Worm (Caenorhabditis elegans) whole organism, late embryonic: ENCODE results near the gene E04F6.4.

Source experiments
- C08G9.2 ChIP-seq: sonication (generic microtip); optimal IDR thresholded peaks from 2 replicates; lab custom pipeline; 2016; ENCODE audit warnings: mild to moderate bottlenecking, missing genetic modification characterization, moderate library complexity, missing compliant biosample characterization
- C38D4.7 ChIP-seq: fragments of 200-800 bp; sonication (Bioruptor generic); optimal IDR thresholded peaks from 2 replicates; lab custom pipeline; 2018; ENCODE audit warnings: mild to moderate bottlenecking, missing genetic modification characterization, moderate library complexity, missing compliant biosample characterization
- K09A11.1 ChIP-seq: sonication (generic microtip); optimal IDR thresholded peaks from 2 replicates; lab custom pipeline; 2017; ENCODE audit warnings: antibody characterized with exemption, mild to moderate bottlenecking, missing genetic modification characterization, missing compliant biosample characterization; ENCODE audit not compliant: insufficient read depth
- Y22D7AL.16 ChIP-seq: sonication (generic microtip); optimal IDR thresholded peaks from 2 replicates; lab custom pipeline; 2016; ENCODE audit warnings: missing genetic modification characterization, missing compliant biosample characterization
- ahr-1 ChIP-seq: sonication (generic microtip); optimal IDR thresholded peaks from 2 replicates; lab custom pipeline; 2016; ENCODE audit warnings: missing genetic modification characterization, missing compliant biosample characterization
- ceh-2 ChIP-seq: sonication (generic microtip); optimal IDR thresholded peaks from 2 replicates; lab custom pipeline; 2016; ENCODE audit warnings: missing genotype, missing genetic modification characterization, missing compliant biosample characterization
- ceh-24 ChIP-seq: sonication (generic microtip); optimal IDR thresholded peaks from 2 replicates; lab custom pipeline; 2016; ENCODE audit warnings: mild to moderate bottlenecking, missing genetic modification characterization, missing compliant biosample characterization
- ceh-31 ChIP-seq: sonication (generic microtip); optimal IDR thresholded peaks from 2 replicates; lab custom pipeline; 2016; ENCODE audit warnings: missing genetic modification characterization, missing compliant biosample characterization
- ceh-48 ChIP-seq: sonication (generic microtip); optimal IDR thresholded peaks from 2 replicates; lab custom pipeline; 2016; ENCODE audit warnings: missing genetic modification characterization, inconsistent platforms, missing compliant biosample characterization
- ceh-6 ChIP-seq: fragments of 200-800 bp; sonication (Bioruptor generic); optimal IDR thresholded peaks from 2 replicates; lab custom pipeline; 2018; ENCODE audit warnings: mild to moderate bottlenecking, missing genetic modification characterization, missing compliant biosample characterization
- ceh-9 ChIP-seq: sonication (generic microtip); optimal IDR thresholded peaks from 2 replicates; lab custom pipeline; 2016; ENCODE audit warnings: mild to moderate bottlenecking, missing genetic modification characterization, inconsistent platforms, missing compliant biosample characterization
- elt-2 ChIP-seq: sonication (generic microtip); optimal IDR thresholded peaks from 2 replicates; lab custom pipeline; 2016; ENCODE audit warnings: missing genetic modification reagents, missing genetic modification characterization, missing compliant biosample characterization
- elt-4 ChIP-seq: sonication (generic microtip); optimal IDR thresholded peaks from 2 replicates; lab custom pipeline; 2016; ENCODE audit warnings: missing genetic modification characterization, missing compliant biosample characterization
- ets-4 ChIP-seq: sonication (generic microtip); optimal IDR thresholded peaks from 2 replicates; lab custom pipeline; 2016; ENCODE audit warnings: missing genetic modification characterization, missing compliant biosample characterization
- fax-1 ChIP-seq: sonication (generic microtip); optimal IDR thresholded peaks from 2 replicates; lab custom pipeline; 2016; ENCODE audit warnings: missing genotype, missing genetic modification characterization, missing compliant biosample characterization
- fkh-6 ChIP-seq: sonication (generic microtip); optimal IDR thresholded peaks from 2 replicates; lab custom pipeline; 2016; ENCODE audit warnings: missing genetic modification characterization, missing compliant biosample characterization
- hlh-13 ChIP-seq: fragments of 200-800 bp; sonication (Bioruptor generic); optimal IDR thresholded peaks from 2 replicates; lab custom pipeline; 2018; ENCODE audit warnings: mild to moderate bottlenecking, missing genetic modification characterization, missing compliant biosample characterization
- hlh-15 ChIP-seq: sonication (generic microtip); optimal IDR thresholded peaks from 2 replicates; lab custom pipeline; 2016; ENCODE audit warnings: missing genetic modification characterization, missing compliant biosample characterization
- hlh-30 ChIP-seq: sonication (generic microtip); optimal IDR thresholded peaks from 2 replicates; lab custom pipeline; 2017; ENCODE audit warnings: antibody characterized with exemption, missing genetic modification characterization, missing compliant biosample characterization; ENCODE audit not compliant: insufficient read depth
- hlh-6 ChIP-seq: sonication (generic microtip); optimal IDR thresholded peaks from 2 replicates; lab custom pipeline; 2016; ENCODE audit warnings: missing genotype, missing genetic modification characterization, missing compliant biosample characterization
- hlh-8 ChIP-seq: sonication (generic microtip); optimal IDR thresholded peaks from 2 replicates; lab custom pipeline; 2016; ENCODE audit warnings: missing genotype, missing genetic modification characterization, missing compliant biosample characterization
- madf-2 ChIP-seq: sonication (generic microtip); optimal IDR thresholded peaks from 2 replicates; lab custom pipeline; 2017; ENCODE audit warnings: missing genetic modification characterization, missing compliant biosample characterization
- nhr-11 ChIP-seq: fragments of 150-350 bp; optimal IDR thresholded peaks from 2 replicates; lab custom pipeline; 2014; ENCODE audit warnings: missing biosample characterization, missing genetic modification characterization
- odd-2 ChIP-seq: sonication (generic microtip); optimal IDR thresholded peaks from 2 replicates; lab custom pipeline; 2017; ENCODE audit warnings: antibody characterized with exemption, mild to moderate bottlenecking, missing genetic modification characterization, missing compliant biosample characterization
- pag-3 ChIP-seq: sonication (generic microtip); optimal IDR thresholded peaks from 2 replicates; lab custom pipeline; 2016; ENCODE audit warnings: missing compliant biosample characterization, missing genetic modification characterization, borderline replicate concordance
- pat-9 ChIP-seq: fragments of 200-800 bp; sonication (Bioruptor generic); optimal IDR thresholded peaks from 2 replicates; lab custom pipeline; 2018; ENCODE audit warnings: mild to moderate bottlenecking, missing genetic modification characterization, moderate library complexity, missing compliant biosample characterization
- pax-1 ChIP-seq: fragments of 150-350 bp; optimal IDR thresholded peaks from 2 replicates; lab custom pipeline; 2014; ENCODE audit warnings: missing biosample characterization, missing genetic modification characterization
- pha-2 ChIP-seq: sonication (generic microtip); optimal IDR thresholded peaks from 2 replicates; lab custom pipeline; 2017; ENCODE audit warnings: mild to moderate bottlenecking, missing genetic modification characterization, missing compliant biosample characterization
- pqm-1 ChIP-seq: sonication (generic microtip); optimal IDR thresholded peaks from 2 replicates; lab custom pipeline; 2016; ENCODE audit warnings: missing genetic modification characterization, missing compliant biosample characterization
- pros-1 ChIP-seq: fragments of 150-350 bp; optimal IDR thresholded peaks from 2 replicates; lab custom pipeline; 2014; ENCODE audit warnings: missing biosample characterization, missing genetic modification reagents, missing genetic modification characterization
- ref-2 ChIP-seq: sonication (generic microtip); optimal IDR thresholded peaks from 2 replicates; lab custom pipeline; 2016; ENCODE audit warnings: missing genetic modification characterization, missing compliant biosample characterization
- sox-2 ChIP-seq: fragments of 200-800 bp; sonication (Bioruptor generic); IDR thresholded peaks from 2 replicates; pipeline ENCODE4 v1.3.6; 2022; ENCODE audit warnings: missing genetic modification reagents, missing genetic modification characterization, missing compliant biosample characterization
- sox-4 ChIP-seq: sonication (generic microtip); optimal IDR thresholded peaks from 2 replicates; lab custom pipeline; 2017; ENCODE audit warnings: mild to moderate bottlenecking, missing genetic modification characterization, inconsistent platforms, missing compliant biosample characterization
- ttx-3 ChIP-seq: sonication (generic microtip); optimal IDR thresholded peaks from 2 replicates; lab custom pipeline; 2016; ENCODE audit warnings: missing genetic modification reagents, missing genetic modification characterization, missing compliant biosample characterization
- unc-3 ChIP-seq, 2 experiments: fragments of 200-800 bp in 1 of 2; sonication (Bioruptor generic) in 1 of 2; sonication (generic microtip) in 1 of 2; conservative IDR thresholded peaks in 1 of 2; optimal IDR thresholded peaks in 1 of 2; 2 replicates each; pipeline versions ENCODE4 v1.3.6 to Lab custom; 2016 to 2022; ENCODE audit warnings: missing compliant biosample characterization in 2 of 2, missing genetic modification characterization in 2 of 2, missing genetic modification reagents in 1 of 2

E04F6.4 gene

ce11 chrII:7187110-7187509, 2.1 kb upstream of the E04F6.4 start, which contains the start of gene C27H5.6:
Gene C27H5.6 (minus strand): TSS chrII:7187210.
- TF ChIP-seq C38D4.7 (GFP tag; lab: Kevin White, UChicago) (no peak), ets-4 (tag; lab: Kevin White, UChicago) (no peak), Y22D7AL.16 (tag; lab: Kevin White, UChicago) (no peak), fax-1 (tag; lab: Kevin White, UChicago) (no peak), nhr-11 (tag; lab: Kevin White, UChicago) (no peak), ceh-9 (no peak), pag-3 (tag; lab: Kevin White, UChicago) (no peak), unc-3 (GFP tag; conservative IDR thresholded peaks at IDR 0.05; lab: Robert Waterston, UW) (no peak), unc-3 (tag; optimal IDR thresholded peaks at IDR 0.05; lab: Kevin White, UChicago) (no peak), pqm-1 (tag; lab: Kevin White, UChicago) (no peak), elt-4 (tag; lab: Kevin White, UChicago) (no peak), odd-2 (tag; lab: Kevin White, UChicago) (no peak), ceh-2 (tag; lab: Kevin White, UChicago) (no peak)

- TF ChIP-seq hlh-13 (GFP tag; lab: Kevin White, UChicago) (no peak), unc-3 (GFP tag; conservative IDR thresholded peaks at IDR 0.05; lab: Robert Waterston, UW) (no peak), unc-3 (tag; optimal IDR thresholded peaks at IDR 0.05; lab: Kevin White, UChicago) (no peak), pros-1 (tag; lab: Kevin White, UChicago) (no peak), pat-9 (no peak), ttx-3 (tag; lab: Kevin White, UChicago) (no peak), pax-1 (tag; lab: Kevin White, UChicago) (no peak), ceh-2 (tag; lab: Kevin White, UChicago) (no peak), pha-2 (no peak), sox-2 (GFP tag; lab: Robert Waterston, UW) (no peak), K09A11.1 (tag; lab: Kevin White, UChicago) (no peak), ceh-31 (tag; lab: Kevin White, UChicago) (no peak), sox-4 (tag; lab: Kevin White, UChicago) (no peak), ceh-48 (tag; lab: Kevin White, UChicago) (no peak), hlh-8 (no peak), C38D4.7 (GFP tag; lab: Kevin White, UChicago) (no peak), hlh-6 (tag; lab: Kevin White, UChicago) (no peak), hlh-30 (tag; lab: Kevin White, UChicago) (no peak), fax-1 (tag; lab: Kevin White, UChicago) (no peak)
- TF ChIP-seq, all 69 proteins: peak for 0
Measured at ce11 chrII:7195541-7195940, 6.3 kb downstream of the E04F6.4 start, which contains the start of gene acdh-12. Gene acdh-12 (minus strand): TSS chrII:7195641.

DNA sequence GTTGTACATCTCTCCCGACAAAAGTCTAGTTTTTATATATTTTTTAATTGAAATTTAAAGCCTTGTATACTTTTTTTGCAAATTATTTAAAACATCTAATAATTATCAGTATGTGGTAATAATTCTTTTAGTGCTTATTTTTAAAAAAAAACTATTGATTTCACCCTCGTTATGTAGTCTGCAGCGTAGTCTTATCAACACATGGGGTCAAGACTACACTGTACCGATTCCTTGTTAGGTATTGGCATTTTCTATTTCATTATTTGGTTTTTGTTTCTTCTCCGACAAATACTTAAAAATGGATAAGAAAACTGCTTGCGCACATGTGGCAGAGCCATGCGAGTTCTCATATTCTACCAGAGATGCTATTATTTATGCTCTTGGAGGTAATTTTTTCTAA, 6.8 kb downstream of the E04F6.4 start, which contains the start of gene maoc-1:
TSS of gene maoc-1 (plus strand) at position 237 of the 400 bp plus-strand sequence.
- TF ChIP-seq ref-2 (tag; lab: Kevin White, UChicago) (no peak), elt-2 (peak; percentile 16)

DNA sequence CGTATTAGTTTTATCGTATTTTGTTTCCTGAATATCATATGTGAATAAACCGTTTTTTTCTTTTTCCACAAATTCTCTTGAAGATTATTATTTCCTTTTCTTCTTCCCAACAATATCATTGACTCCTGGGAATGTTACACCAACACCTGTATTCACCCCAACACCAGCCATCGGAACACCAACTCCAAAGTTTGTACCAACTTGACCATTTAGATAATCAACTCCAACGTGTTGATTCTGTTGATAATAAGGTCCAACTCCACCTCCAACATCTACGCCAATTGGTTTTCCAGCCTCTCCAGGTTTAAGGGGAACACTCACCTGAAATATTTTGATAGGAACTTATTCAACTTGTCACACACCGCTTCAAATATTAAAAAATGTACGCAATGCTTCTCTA, 8.2 kb downstream of the E04F6.4 start:
- TF ChIP-seq fkh-6 = no peak

DNA sequence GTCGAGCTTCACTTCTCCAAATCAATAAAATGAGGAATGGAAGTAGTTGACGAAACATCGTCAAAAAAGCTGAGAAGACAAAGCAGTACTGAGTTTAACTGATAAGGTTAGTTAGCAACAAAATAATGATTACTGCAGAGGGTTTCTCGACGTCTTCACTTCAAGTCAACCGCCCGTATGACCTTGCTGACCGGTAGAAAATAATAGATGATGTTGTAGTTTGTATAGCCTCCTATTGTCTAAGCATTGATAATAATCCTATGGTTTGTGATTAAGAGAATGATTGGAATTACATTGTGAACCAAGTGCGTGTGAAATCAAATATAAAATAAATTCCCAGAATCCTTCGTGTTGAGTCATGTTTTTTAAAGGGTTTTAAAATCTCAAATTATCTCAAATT, 10.1 kb downstream of the E04F6.4 start, which contains the start of gene E04F6.6:
TSS of gene E04F6.6 (minus strand) at position 258 of the 400 bp plus-strand sequence.
- no peak for TF ChIP-seq pax-1 (tag; lab: Kevin White, UChicago)
- no peak for TF ChIP-seq fkh-6
- TF ChIP-seq fax-1 (tag; lab: Kevin White, UChicago) = no peak
- no peak for TF ChIP-seq madf-2 (tag; lab: Kevin White, UChicago)
- no peak for TF ChIP-seq C08G9.2 (tag; lab: Kevin White, UChicago)
- no peak for TF ChIP-seq sox-4 (tag; lab: Kevin White, UChicago)
- TF ChIP-seq ahr-1 = no peak
- no peak for TF ChIP-seq pros-1 (tag; lab: Kevin White, UChicago)
- no peak for TF ChIP-seq nhr-11 (tag; lab: Kevin White, UChicago)
- no peak for TF ChIP-seq unc-3 (GFP tag; conservative IDR thresholded peaks at IDR 0.05; lab: Robert Waterston, UW)
- no peak for TF ChIP-seq unc-3 (tag; optimal IDR thresholded peaks at IDR 0.05; lab: Kevin White, UChicago)
- no peak for TF ChIP-seq ceh-6 (GFP tag; lab: Kevin White, UChicago)
- no peak for TF ChIP-seq hlh-15
- no peak for TF ChIP-seq ceh-24
- TF ChIP-seq, all 69 proteins: peak for 0
